Worm (Caenorhabditis elegans): ENCODE data around the gene nhr-211.

Gene nhr-211

ce11 chrV:486684-487083, at the start of gene nhr-211:
Gene nhr-211 (plus strand): TSS chrV:486984.
- TF ChIP-seq unc-62 (GFP tag; optimal IDR thresholded peaks at IDR 0.05) = no peak

ce11 chrV:438094-438493, 48.7 kb upstream of the nhr-211 start, which contains the start of gene B0554.1:
Gene B0554.1 (plus strand): TSS chrV:438394.
- TF ChIP-seq unc-62 (GFP tag; optimal IDR thresholded peaks at IDR 0.05) = no peak

- no peak for TF ChIP-seq unc-62 (GFP tag; optimal IDR thresholded peaks at IDR 0.05)
Measured at ce11 chrV:439183-439749, 47.5 kb upstream of the nhr-211 start.

DNA sequence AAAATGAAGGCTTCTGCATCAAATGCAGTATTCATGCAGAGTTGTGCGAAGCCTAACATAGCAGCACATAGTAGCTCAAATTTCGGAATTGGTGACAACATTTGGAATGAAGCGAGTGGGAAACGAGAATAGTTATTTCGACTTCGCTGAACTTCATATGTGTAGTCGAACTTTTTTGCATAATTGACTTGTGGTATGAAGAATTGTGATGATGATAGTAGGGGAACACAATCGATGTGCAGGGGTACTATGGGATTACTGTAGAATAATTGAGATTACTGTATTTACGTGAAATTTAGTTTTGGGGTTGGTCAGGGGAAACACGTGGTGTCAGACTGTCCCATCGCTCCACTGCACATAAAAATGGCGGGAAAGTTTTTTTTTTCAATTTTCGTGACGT, 45.9 kb upstream of the nhr-211 start, which contains the start of gene B0554.7:
TSS of gene B0554.7 (minus strand) at position 101 of the 400 bp plus-strand sequence.
- TF ChIP-seq unc-62 (GFP tag; optimal IDR thresholded peaks at IDR 0.05) = no peak

DNA sequence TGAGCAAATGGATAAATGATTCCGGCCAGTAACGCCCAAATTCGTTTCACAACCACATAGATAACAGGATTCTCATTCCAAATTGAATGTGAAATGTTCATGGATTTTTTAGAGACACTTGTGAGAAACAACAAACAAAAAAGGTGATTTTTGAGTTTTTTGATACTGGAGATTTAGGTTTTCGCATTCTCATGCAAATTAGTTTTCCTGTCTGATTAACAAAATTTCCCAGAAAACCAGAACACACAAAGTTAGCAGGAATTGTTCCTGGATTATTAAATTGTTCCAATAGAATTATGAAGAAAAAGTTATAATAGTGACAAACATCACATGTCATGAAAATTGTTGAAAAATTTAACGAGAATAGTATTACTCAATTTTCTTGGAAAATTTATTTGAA, 43.6 kb upstream of the nhr-211 start, which contains the start of gene srh-33:
TSS of gene srh-33 (minus strand) at position 101 of the 400 bp plus-strand sequence.
- no peak for TF ChIP-seq unc-62 (GFP tag; optimal IDR thresholded peaks at IDR 0.05)

DNA sequence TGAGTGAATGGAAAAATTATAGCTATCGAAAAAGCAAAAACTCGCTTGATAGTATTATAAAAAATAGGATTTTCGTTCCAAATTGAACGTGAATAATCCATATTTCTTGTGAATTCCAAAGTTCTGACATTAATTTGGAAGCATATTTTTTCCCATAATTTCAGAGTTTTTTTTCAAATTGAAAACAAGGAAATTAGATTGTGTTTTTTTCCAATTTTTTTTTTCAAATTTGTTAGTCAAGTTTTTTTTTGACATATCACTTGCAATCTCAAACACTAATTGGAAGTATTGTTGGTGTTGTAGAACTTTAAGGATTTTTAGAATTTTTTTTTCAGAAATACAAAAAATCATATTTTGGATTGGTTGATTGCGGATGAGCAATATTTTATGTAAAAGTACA, 40.2 kb upstream of the nhr-211 start, which contains the start of gene srh-34:
TSS of gene srh-34 (minus strand) at position 101 of the 400 bp plus-strand sequence.
- no peak for TF ChIP-seq unc-62 (GFP tag; optimal IDR thresholded peaks at IDR 0.05)

DNA sequence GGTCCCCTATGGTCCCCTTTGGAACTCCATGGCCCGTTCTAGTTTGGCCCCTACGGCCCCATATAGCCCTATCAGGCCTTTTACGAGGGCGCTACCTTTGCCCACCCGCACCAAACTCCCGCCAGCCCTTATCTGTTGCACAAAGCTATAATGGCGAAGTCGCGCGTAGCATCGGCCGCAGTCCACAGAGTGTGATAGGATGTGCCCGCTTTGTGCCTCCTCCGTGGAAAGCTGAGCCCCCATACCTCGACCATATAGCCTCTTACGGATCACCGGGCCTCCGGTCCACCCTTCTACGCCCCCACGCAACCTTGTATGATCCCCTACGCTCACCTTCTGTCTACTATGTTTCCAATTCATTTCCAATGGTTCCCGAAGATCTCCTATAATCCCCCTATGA, 39.8 kb upstream of the nhr-211 start:
- TF ChIP-seq unc-62 (GFP tag; optimal IDR thresholded peaks at IDR 0.05) = no peak

- TF ChIP-seq unc-62 (GFP tag; optimal IDR thresholded peaks at IDR 0.05) = no peak
Measured at ce11 chrV:449130-449529, 37.7 kb upstream of the nhr-211 start, which contains the start of gene srh-35. Gene srh-35 (minus strand): TSS chrV:449230.

DNA sequence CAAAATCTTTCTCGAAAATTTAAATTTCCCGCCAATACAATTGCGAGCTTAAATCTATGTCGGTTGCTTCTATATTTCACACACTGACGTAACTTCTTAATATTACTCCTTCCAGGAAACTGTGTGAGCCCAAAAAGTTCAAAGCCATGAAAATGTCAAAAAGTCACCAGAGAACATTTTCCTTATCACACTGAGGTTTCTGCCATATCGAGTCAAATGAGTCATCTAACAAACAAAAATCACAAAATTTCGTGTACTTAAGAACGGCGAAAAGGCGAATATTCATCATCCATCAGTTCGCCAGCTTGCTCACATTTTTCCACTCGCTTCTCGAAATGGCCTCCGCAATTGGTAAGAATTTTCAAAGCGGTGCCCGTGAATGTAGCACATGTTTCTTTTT, 37.1 kb upstream of the nhr-211 start, which contains the start of gene M02H5.8:
TSS of gene M02H5.8 (plus strand) at position 297 of the 400 bp plus-strand sequence.
- TF ChIP-seq unc-62 (GFP tag; optimal IDR thresholded peaks at IDR 0.05) = no peak

ce11 chrV:450757-451501, 35.9 kb upstream of the nhr-211 start, which contains the start of gene nhr-123:
Gene nhr-123 (plus strand): TSS chrV:451451.
- no peak for TF ChIP-seq unc-62 (GFP tag; optimal IDR thresholded peaks at IDR 0.05)

DNA sequence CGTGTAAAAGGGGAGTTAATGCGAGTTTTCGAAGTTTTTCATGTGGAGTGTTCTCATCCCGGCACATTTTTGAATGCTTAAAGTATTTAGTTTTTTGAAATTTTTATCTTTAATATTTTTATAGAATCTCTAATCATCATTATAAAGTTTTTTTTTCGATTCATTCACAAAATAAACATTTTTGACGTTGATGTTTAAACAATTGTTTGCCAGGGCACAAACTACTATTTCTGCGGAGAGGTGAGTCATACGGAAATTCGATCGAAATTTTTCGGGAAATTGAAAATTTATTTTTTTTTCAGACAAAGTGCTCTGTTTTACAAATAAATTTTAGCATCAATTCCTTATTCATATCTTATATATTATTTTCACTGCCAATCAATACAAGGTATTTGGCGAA, 33.2 kb upstream of the nhr-211 start, which contains the start of gene nhr-98:
TSS of gene nhr-98 (plus strand) at position 301 of the 400 bp plus-strand sequence.
- TF ChIP-seq unc-62 (GFP tag; optimal IDR thresholded peaks at IDR 0.05) = no peak

DNA sequence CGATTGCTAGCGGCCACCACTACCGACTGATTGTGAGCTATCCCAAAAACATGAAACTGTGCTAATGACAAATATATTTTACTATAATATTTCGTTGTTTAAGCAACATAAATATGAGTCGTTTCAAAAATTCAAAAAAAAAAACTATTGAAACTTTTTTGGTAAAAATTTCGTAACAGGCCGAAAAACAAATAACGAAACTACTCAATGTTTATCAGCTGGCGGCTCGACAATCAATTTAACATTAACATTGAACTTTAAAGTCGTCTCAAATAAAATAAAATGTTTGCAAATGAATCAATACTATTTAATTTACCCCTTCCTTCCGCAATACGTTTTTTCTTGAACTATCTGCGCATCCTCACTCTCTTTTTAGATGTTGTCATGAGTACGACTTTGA, 28.9 kb upstream of the nhr-211 start:
- TF ChIP-seq unc-62 (GFP tag; optimal IDR thresholded peaks at IDR 0.05) = no peak

- TF ChIP-seq unc-62 (GFP tag; optimal IDR thresholded peaks at IDR 0.05) = no peak
Measured at ce11 chrV:459464-459863, 27.3 kb upstream of the nhr-211 start, which contains the start of gene nhr-203. Gene nhr-203 (plus strand): TSS chrV:459795.

- TF ChIP-seq unc-62 (GFP tag; optimal IDR thresholded peaks at IDR 0.05) = no peak
Measured at ce11 chrV:462263-462662, 24.5 kb upstream of the nhr-211 start, which contains the start of gene nhr-202. Gene nhr-202 (plus strand): TSS chrV:462588.

ce11 chrV:464800-465199, 22.0 kb upstream of the nhr-211 start, which contains the start of gene nhr-201:
Gene nhr-201 (plus strand): TSS chrV:464828.
- no peak for TF ChIP-seq unc-62 (GFP tag; optimal IDR thresholded peaks at IDR 0.05)

- TF ChIP-seq unc-62 (GFP tag; optimal IDR thresholded peaks at IDR 0.05) = no peak
Measured at ce11 chrV:465355-465754, 21.4 kb upstream of the nhr-211 start.
